Worm (Caenorhabditis elegans): Measurements from ENCODE around the gene nhr-239.

- TF ChIP-seq flt-1 (GFP tag; IDR thresholded peaks at IDR 0.05) (no peak), ama-1 (optimal IDR thresholded peaks at IDR 0.05) (no peak)
These were observed 37.1 kb downstream of the nhr-239 start for ce11 chrIII:2598491-2599065.

Measured in whole organism, early embryonic.